Fruit fly (Drosophila melanogaster) whole organism, embryonic: Measurements from ENCODE around the gene Gpdh3.

ENCODE experiments used
- Adf1 ChIP-seq: fragments of 200-800 bp; sonication (Bioruptor generic); IDR thresholded peaks from 2 replicates; pipeline ENCODE4 v1.3.6; 2022; ENCODE audit warnings: missing biosample characterization, missing genetic modification characterization
- Atf-2 ChIP-seq: fragments of 200-800 bp; sonication (Bioruptor generic); optimal IDR thresholded peaks from 2 replicates; lab custom pipeline; 2016; ENCODE audit warnings: missing biosample characterization, missing genetic modification characterization
- CG1024 ChIP-seq: fragments of 200-800 bp; sonication (Bioruptor generic); IDR thresholded peaks from 2 replicates; pipeline ENCODE4 v1.3.6; 2022; ENCODE audit warnings: missing biosample characterization, missing genetic modification characterization
- CG10321 ChIP-seq: fragments of 200-800 bp; sonication (Bioruptor generic); IDR thresholded peaks from 2 replicates; pipeline ENCODE4 v1.3.6; 2022; ENCODE audit warnings: missing biosample characterization, missing genetic modification characterization
- CG10462 ChIP-seq: fragments of 200-800 bp; sonication (Bioruptor generic); optimal IDR thresholded peaks from 2 replicates; lab custom pipeline; 2016; ENCODE audit warnings: missing biosample characterization, missing genetic modification characterization
- CG11696 ChIP-seq: fragments of 200-800 bp; sonication (Bioruptor generic); IDR thresholded peaks from 2 replicates; pipeline ENCODE4 v1.3.6; 2022; ENCODE audit warnings: missing biosample characterization, missing genetic modification characterization
- CG11723 ChIP-seq: fragments of 200-800 bp; sonication (Bioruptor generic); optimal IDR thresholded peaks from 2 replicates; lab custom pipeline; 2017; ENCODE audit warnings: missing biosample characterization, mild to moderate bottlenecking, missing genetic modification characterization
- CG16779 ChIP-seq: fragments of 200-800 bp; sonication (Bioruptor generic); IDR thresholded peaks from 2 replicates; pipeline ENCODE4 v1.3.6; 2022; ENCODE audit warnings: missing biosample characterization, missing genetic modification characterization
- CG17568 ChIP-seq: fragments of 200-800 bp; sonication (Bioruptor generic); optimal IDR thresholded peaks from 2 replicates; lab custom pipeline; 2018; ENCODE audit warnings: missing biosample characterization, mild to moderate bottlenecking, missing genetic modification characterization, moderate library complexity
- CG2129 ChIP-seq: fragments of 200-800 bp; sonication (Bioruptor generic); IDR thresholded peaks from 2 replicates; pipeline ENCODE4 v1.3.6; 2022; ENCODE audit warnings: missing biosample characterization, missing genetic modification characterization; ENCODE audit not compliant: partially characterized antibody
- CG34376 ChIP-seq: fragments of 200-800 bp; sonication (Bioruptor generic); optimal IDR thresholded peaks from 2 replicates; lab custom pipeline; 2018; ENCODE audit warnings: missing biosample characterization, mild to moderate bottlenecking, missing genetic modification characterization
- CG5953 ChIP-seq: fragments of 200-800 bp; sonication (Bioruptor generic); IDR thresholded peaks from 2 replicates; pipeline ENCODE4 v1.3.6; 2022; ENCODE audit warnings: missing biosample characterization, missing genetic modification characterization
- CG7745 ChIP-seq: fragments of 200-800 bp; sonication (Bioruptor generic); optimal IDR thresholded peaks from 2 replicates; lab custom pipeline; 2018; ENCODE audit warnings: missing biosample characterization, mild to moderate bottlenecking, missing genetic modification characterization, moderate library complexity
- CG7839 ChIP-seq: fragments of 200-800 bp; sonication (Bioruptor generic); optimal IDR thresholded peaks from 3 replicates; lab custom pipeline; 2018; ENCODE audit warnings: missing biosample characterization, mild to moderate bottlenecking, missing genetic modification characterization, moderate library complexity
- CG7987 ChIP-seq: fragments of 200-800 bp; sonication (Bioruptor generic); optimal IDR thresholded peaks from 2 replicates; lab custom pipeline; 2018; ENCODE audit warnings: missing biosample characterization, mild to moderate bottlenecking, missing genetic modification characterization, moderate library complexity
- CG9797 ChIP-seq: fragments of 200-800 bp; sonication (Bioruptor generic); optimal IDR thresholded peaks from 3 replicates; lab custom pipeline; 2018; ENCODE audit warnings: missing biosample characterization, mild to moderate bottlenecking, missing genetic modification characterization
- Doc3 ChIP-seq: fragments of 200-800 bp; sonication (Bioruptor generic); IDR thresholded peaks from 3 replicates; pipeline ENCODE4 v1.3.6; 2022; ENCODE audit warnings: missing biosample characterization, missing genetic modification characterization; ENCODE audit not compliant: partially characterized antibody
- Dp ChIP-seq: fragments of 200-800 bp; sonication (Bioruptor generic); optimal IDR thresholded peaks from 2 replicates; lab custom pipeline; 2018; ENCODE audit warnings: missing biosample characterization, mild to moderate bottlenecking, missing genetic modification characterization, moderate library complexity
- E2f1 ChIP-seq: fragments of 200-800 bp; sonication (Bioruptor generic); IDR thresholded peaks from 2 replicates; pipeline ENCODE4 v1.3.6; 2022; ENCODE audit warnings: missing biosample characterization, missing genetic modification characterization
- E2f2 ChIP-seq: fragments of 200-800 bp; sonication (Bioruptor generic); IDR thresholded peaks from 2 replicates; pipeline ENCODE4 v1.3.6; 2022; ENCODE audit warnings: missing biosample characterization, missing genetic modification characterization
- HLH4C ChIP-seq: fragments of 200-800 bp; sonication (Bioruptor generic); IDR thresholded peaks from 3 replicates; pipeline ENCODE4 v1.3.6; 2022; ENCODE audit warnings: missing biosample characterization, missing genetic modification characterization; ENCODE audit not compliant: partially characterized antibody
- HmgZ ChIP-seq: fragments of 200-800 bp; sonication (Bioruptor generic); optimal IDR thresholded peaks from 2 replicates; lab custom pipeline; 2018; ENCODE audit warnings: missing biosample characterization, mild to moderate bottlenecking, missing genetic modification characterization
- Lim3 ChIP-seq: fragments of 200-800 bp; sonication (Bioruptor generic); IDR thresholded peaks from 2 replicates; pipeline ENCODE4 v1.3.6; 2022; ENCODE audit warnings: missing biosample characterization, missing genetic modification characterization
- NC2α ChIP-seq: fragments of 200-800 bp; sonication (Bioruptor generic); optimal IDR thresholded peaks from 2 replicates; lab custom pipeline; 2016; ENCODE audit warnings: missing biosample characterization, missing genetic modification characterization
- PHDP ChIP-seq: fragments of 200-800 bp; sonication (Bioruptor generic); optimal IDR thresholded peaks from 3 replicates; lab custom pipeline; 2018; ENCODE audit warnings: missing biosample characterization, mild to moderate bottlenecking, missing genetic modification characterization, moderate library complexity
- Ptx1 ChIP-seq: fragments of 200-800 bp; sonication (Bioruptor generic); IDR thresholded peaks from 2 replicates; pipeline ENCODE4 v1.3.6; 2022; ENCODE audit warnings: missing biosample characterization, missing genetic modification characterization
- Ssrp ChIP-seq: fragments of 200-800 bp; sonication (Bioruptor generic); optimal IDR thresholded peaks from 2 replicates; lab custom pipeline; 2018; ENCODE audit warnings: missing biosample characterization, mild to moderate bottlenecking, missing genetic modification characterization, moderate library complexity
- TFAM ChIP-seq: fragments of 200-800 bp; sonication (Bioruptor generic); optimal IDR thresholded peaks from 2 replicates; lab custom pipeline; 2017; ENCODE audit warnings: missing biosample characterization, missing genetic modification characterization, inconsistent platforms
- abd-A ChIP-seq: fragments of 200-800 bp; sonication (Bioruptor generic); optimal IDR thresholded peaks from 3 replicates; lab custom pipeline; 2019; ENCODE audit warnings: missing biosample characterization, mild to moderate bottlenecking, missing genetic modification characterization, moderate library complexity
- chm ChIP-seq: fragments of 200-800 bp; sonication (Bioruptor generic); IDR thresholded peaks from 2 replicates; pipeline ENCODE4 v1.3.6; 2022; ENCODE audit warnings: missing biosample characterization, missing genetic modification characterization
- chn ChIP-seq: fragments of 200-800 bp; sonication (Bioruptor generic); optimal IDR thresholded peaks from 2 replicates; lab custom pipeline; 2016; ENCODE audit warnings: missing biosample characterization, missing genetic modification characterization
- fd3F ChIP-seq: fragments of 200-800 bp; sonication (Bioruptor generic); optimal IDR thresholded peaks from 2 replicates; lab custom pipeline; 2018; ENCODE audit warnings: missing biosample characterization, mild to moderate bottlenecking, missing genetic modification characterization, moderate library complexity
- gce ChIP-seq: fragments of 200-800 bp; sonication (Bioruptor generic); IDR thresholded peaks from 3 replicates; pipeline ENCODE4 v1.3.6; 2022; ENCODE audit warnings: missing biosample characterization, missing genetic modification characterization
- ind ChIP-seq: fragments of 200-800 bp; sonication (Bioruptor generic); optimal IDR thresholded peaks from 3 replicates; lab custom pipeline; 2016; ENCODE audit warnings: missing biosample characterization, missing genetic modification characterization
- insv ChIP-seq, 2 experiments: fragments of 200-800 bp; sonication (Bioruptor generic); optimal IDR thresholded peaks; 3 replicates each; lab custom pipeline; 2016 to 2018; ENCODE audit warnings: missing biosample characterization in 2 of 2, missing genetic modification characterization in 2 of 2
- ken ChIP-seq: fragments of 200-800 bp; sonication (Bioruptor generic); IDR thresholded peaks from 3 replicates; pipeline ENCODE4 v1.3.6; 2022; ENCODE audit warnings: missing biosample characterization, missing genetic modification characterization
- lov ChIP-seq, 2 experiments: fragments of 200-800 bp in 1 of 2; fragments of >200 bp in 1 of 2; sonication (Bioruptor generic) in 1 of 2; IDR thresholded peaks in 1 of 2; optimal IDR thresholded peaks in 1 of 2; 2 replicates in 1 of 2; 3 replicates in 1 of 2; pipeline versions ENCODE4 v1.3.6 to Lab custom; 2017 to 2022; ENCODE audit warnings: missing biosample characterization in 1 of 2, missing genetic modification characterization in 1 of 2
- mirr ChIP-seq: fragments of 200-800 bp; sonication (Bioruptor generic); optimal IDR thresholded peaks from 3 replicates; lab custom pipeline; 2018; ENCODE audit warnings: missing biosample characterization, mild to moderate bottlenecking, missing genetic modification characterization
- nom ChIP-seq: fragments of 200-800 bp; sonication (Bioruptor generic); optimal IDR thresholded peaks from 2 replicates; lab custom pipeline; 2017; ENCODE audit warnings: missing biosample characterization, missing genetic modification characterization, mild to moderate bottlenecking, moderate library complexity, missing genetic modification reagents
- odd ChIP-seq: fragments of 200-800 bp; sonication (Bioruptor generic); optimal IDR thresholded peaks from 2 replicates; lab custom pipeline; 2017; ENCODE audit warnings: missing biosample characterization, mild to moderate bottlenecking, missing genetic modification characterization
- peb ChIP-seq: fragments of 200-800 bp; sonication (Bioruptor generic); IDR thresholded peaks from 2 replicates; pipeline ENCODE4 v1.3.6; 2022; ENCODE audit warnings: missing biosample characterization, missing genetic modification characterization
- pnt ChIP-seq: fragments of 200-800 bp; sonication (Bioruptor generic); optimal IDR thresholded peaks from 3 replicates; lab custom pipeline; 2016; ENCODE audit warnings: missing biosample characterization, missing genetic modification characterization
- run ChIP-seq: fragments of 200-800 bp; sonication (Bioruptor generic); optimal IDR thresholded peaks from 3 replicates; lab custom pipeline; 2018; ENCODE audit warnings: missing biosample characterization, mild to moderate bottlenecking, missing genetic modification characterization
- ssp ChIP-seq: fragments of 200-800 bp; sonication (Bioruptor generic); IDR thresholded peaks from 2 replicates; pipeline ENCODE4 v1.3.6; 2022; ENCODE audit warnings: missing biosample characterization, missing genetic modification characterization
- stc ChIP-seq: fragments of 200-800 bp; sonication (Bioruptor generic); IDR thresholded peaks from 2 replicates; pipeline ENCODE4 v1.3.6; 2022; ENCODE audit warnings: missing biosample characterization, missing genetic modification characterization
- tll ChIP-seq, 2 experiments: fragments of 200-800 bp in 1 of 2; fragments of >200 bp in 1 of 2; sonication (Bioruptor generic) in 1 of 2; optimal IDR thresholded peaks; 2 replicates each; lab custom pipeline; 2017 to 2019; ENCODE audit warnings: missing biosample characterization in 2 of 2, missing genetic modification characterization in 2 of 2, mild to moderate bottlenecking in 1 of 2, moderate library complexity in 1 of 2
- toy ChIP-seq: fragments of 200-800 bp; sonication (Bioruptor generic); IDR thresholded peaks from 2 replicates; pipeline ENCODE4 v1.3.6; 2022; ENCODE audit warnings: missing biosample characterization, missing genetic modification characterization
- unpg ChIP-seq: fragments of 200-800 bp; sonication (Bioruptor generic); optimal IDR thresholded peaks from 3 replicates; lab custom pipeline; 2018; ENCODE audit warnings: missing biosample characterization, mild to moderate bottlenecking, missing genetic modification characterization, moderate library complexity

Gene Gpdh3

DNA sequence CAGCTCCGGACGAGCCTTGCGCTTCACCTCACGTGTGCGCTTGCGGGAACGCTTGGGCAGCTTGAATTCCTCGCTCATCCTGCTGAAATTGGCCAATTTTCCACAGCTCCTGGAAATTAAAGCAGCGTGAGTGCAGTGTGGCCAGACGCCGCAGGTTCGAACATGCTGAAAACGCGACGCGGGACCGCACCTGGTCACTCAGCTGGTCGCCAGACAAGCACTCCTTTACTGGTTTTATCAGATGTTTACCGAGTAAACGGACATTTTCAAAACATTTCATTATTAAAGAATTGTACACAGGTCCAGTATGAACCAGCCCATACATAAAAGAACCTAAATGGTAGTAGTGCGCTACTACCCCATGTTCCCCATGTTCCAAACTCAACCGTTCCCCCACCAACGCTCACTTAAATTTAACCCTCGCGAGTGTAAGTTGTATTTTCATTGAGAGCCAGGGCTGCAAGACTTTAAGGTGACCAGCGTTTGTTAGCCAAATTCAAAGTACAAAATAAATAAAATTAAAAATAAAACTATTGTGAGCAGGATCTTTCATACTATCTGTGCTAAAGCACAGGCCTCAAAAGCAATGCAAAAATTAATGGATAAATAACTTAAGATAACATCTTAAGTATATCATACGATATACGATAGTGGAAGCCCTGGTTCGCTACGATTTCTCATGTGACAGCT is 19.5 kb upstream of the Gpdh3 start, which contains the start of the genes JMJD6, CG7071 and Muted (continued):
- TF ChIP-seq insv (GFP tag; optimal IDR thresholded peaks at IDR 0.05; lab: Kevin White, UChicago) = peak in 1 of 2 experiments; percentile 75
- TF ChIP-seq CG10462 (GFP tag; lab: Kevin White, UChicago) = peak; percentile 79
- peak; percentile 93 for TF ChIP-seq chn (GFP tag; lab: Kevin White, UChicago)
- TF ChIP-seq gce (GFP tag; lab: Robert Waterston, UW) = peak; percentile 82; the same call in 2 of the 3 replicates
- TF ChIP-seq pnt = peak; percentile 89
- no peak for TF ChIP-seq peb (GFP tag; lab: Robert Waterston, UW)
- peak; percentile 93 for TF ChIP-seq CG34376 (GFP tag; lab: Kevin White, UChicago)
- TF ChIP-seq NC2α (GFP tag; lab: Kevin White, UChicago) = peak; percentile 32
- peak; percentile 63 for TF ChIP-seq Lim3
- TF ChIP-seq CG10321 = peak; percentile 40; the same call in 1 of the 2 replicates
- TF ChIP-seq CG11696 (GFP tag; lab: Robert Waterston, UW) = peak; percentile 75
- TF ChIP-seq run (tag; lab: Kevin White, UChicago) = peak; percentile 78
- peak; percentile 79; the same call in 1 of the 2 replicates for TF ChIP-seq stc (GFP tag; lab: Robert Waterston, UW)
- TF ChIP-seq unpg = peak; percentile 92
- no peak for TF ChIP-seq TFAM (GFP tag; lab: Kevin White, UChicago)
- TF ChIP-seq CG17568 (GFP tag; lab: Kevin White, UChicago) = peak; percentile 86
- TF ChIP-seq lov (optimal IDR thresholded peaks at IDR 0.05; lab: Kevin White, UChicago) = no peak
- TF ChIP-seq lov (GFP tag; IDR thresholded peaks at IDR 0.05; lab: Robert Waterston, UW) = peak; percentile 87; the same call in 2 of the 3 replicates
- TF ChIP-seq Adf1 (GFP tag; lab: Robert Waterston, UW) = peak; percentile 69
- TF ChIP-seq chm (GFP tag; lab: Robert Waterston, UW) = peak; percentile 80; the same call in 1 of the 2 replicates
- peak; percentile 90 for TF ChIP-seq fd3F (GFP tag; lab: Kevin White, UChicago)
- peak; percentile 93 for TF ChIP-seq Ptx1
- peak; percentile 52 for TF ChIP-seq Dp
- TF ChIP-seq E2f1 (GFP tag; lab: Robert Waterston, UW) = peak; percentile 84
- peak; percentile 84 for TF ChIP-seq CG11723
- peak; percentile 89 for TF ChIP-seq CG9797
- peak in 1 of 2 experiments; percentile 11 for TF ChIP-seq tll (GFP tag; optimal IDR thresholded peaks at IDR 0.05; lab: Kevin White, UChicago)
- TF ChIP-seq E2f2 (GFP tag; lab: Robert Waterston, UW) = peak; percentile 79
- TF ChIP-seq PHDP (tag; lab: Kevin White, UChicago) = peak; percentile 92
- TF ChIP-seq abd-A = no peak
- peak; percentile 89 for TF ChIP-seq Doc3 (GFP tag; lab: Robert Waterston, UW)
- TF ChIP-seq nom (GFP tag; lab: Kevin White, UChicago) = peak; percentile 78
- peak; percentile 76 for TF ChIP-seq ssp (GFP tag; lab: Robert Waterston, UW)
- peak; percentile 79 for TF ChIP-seq CG16779 (GFP tag; lab: Robert Waterston, UW)
- peak; percentile 85 for TF ChIP-seq CG7839 (tag; lab: Kevin White, UChicago)
- TF ChIP-seq CG5953 (GFP tag; lab: Robert Waterston, UW) = peak; percentile 80
- peak; percentile 93 for TF ChIP-seq HmgZ (tag; lab: Kevin White, UChicago)
- TF ChIP-seq mirr = peak; percentile 75
- peak; percentile 83 for TF ChIP-seq CG1024 (GFP tag; lab: Robert Waterston, UW)
- peak; percentile 92 for TF ChIP-seq ken (GFP tag; lab: Robert Waterston, UW)
- peak; percentile 88 for TF ChIP-seq Ssrp
- TF ChIP-seq Atf-2 (GFP tag; lab: Kevin White, UChicago) = peak; percentile 87
- peak; percentile 68 for TF ChIP-seq HLH4C
- TF ChIP-seq CG7987 (GFP tag; lab: Kevin White, UChicago) = peak; percentile 86
- peak; percentile 93 for TF ChIP-seq ind (GFP tag; lab: Kevin White, UChicago)
- peak; percentile 79 for TF ChIP-seq CG2129 (GFP tag; lab: Robert Waterston, UW)
- TF ChIP-seq toy (GFP tag; lab: Robert Waterston, UW) = peak; percentile 42; the same call in 1 of the 2 replicates
- TF ChIP-seq CG7745 (tag; lab: Kevin White, UChicago) = peak; percentile 13
- TF ChIP-seq odd (GFP tag; lab: Kevin White, UChicago) = peak; percentile 76
